Fruit fly (Drosophila melanogaster) whole organism, prepupa: ENCODE results near the gene net.

Experiments
- CG34406 ChIP-seq: fragments of 200-800 bp; sonication (Bioruptor generic); optimal IDR thresholded peaks from 3 replicates; lab custom pipeline; 2016; ENCODE audit warnings: missing biosample characterization, missing genetic modification characterization
- Eip93F ChIP-seq: fragments of 200-800 bp; sonication (Bioruptor generic); optimal IDR thresholded peaks from 2 replicates; lab custom pipeline; 2016; ENCODE audit warnings: missing biosample characterization, mild to moderate bottlenecking, missing genetic modification characterization
- svp ChIP-seq: fragments of 200-800 bp; sonication (Bioruptor generic); peaks from one replicate; lab custom pipeline; 2016; ENCODE audit warnings: missing biosample characterization, missing genetic modification characterization

DNA sequence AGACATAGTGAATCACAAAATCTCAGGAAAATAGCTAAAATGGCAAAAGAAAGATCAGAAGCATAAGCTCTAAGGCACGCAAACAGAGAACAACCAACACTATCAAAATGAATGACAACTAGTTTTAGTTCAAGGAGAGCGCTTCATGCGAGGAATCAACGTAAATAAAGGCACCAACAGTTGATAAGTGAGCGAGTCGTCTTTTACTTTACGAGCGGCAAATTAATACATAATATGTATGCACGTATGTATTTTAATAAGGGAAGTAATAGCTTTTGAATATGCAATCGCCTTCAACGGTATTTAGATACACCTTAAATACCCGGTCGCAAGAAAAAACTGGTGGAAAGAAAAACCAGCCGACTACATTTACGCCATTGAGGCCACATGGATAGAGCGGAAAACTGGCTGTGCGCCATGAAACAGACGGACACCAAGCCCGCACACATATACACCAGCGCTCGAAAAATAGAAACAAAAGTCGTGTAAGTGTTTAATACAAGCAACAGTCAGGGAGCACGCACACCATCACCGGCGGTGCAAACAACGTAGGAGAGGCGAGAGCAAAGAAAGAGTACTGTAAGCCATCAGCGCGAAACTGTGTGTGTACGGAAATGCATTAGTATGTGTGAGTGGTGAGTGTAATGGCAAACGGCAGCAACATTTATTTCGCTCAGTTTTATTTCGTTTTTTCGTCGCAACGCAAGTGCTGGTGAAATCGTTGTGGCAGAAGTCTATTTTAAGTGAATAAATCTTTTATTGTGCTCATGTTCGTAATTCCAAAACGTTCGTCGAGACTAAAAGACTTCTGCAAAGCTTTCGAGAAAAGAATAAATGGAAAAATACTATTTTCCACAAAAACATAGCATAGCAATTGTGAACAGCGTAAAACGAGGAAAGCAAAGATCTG lies 20.6 kb downstream of the net start, which contains the start of gene dbr:
- TF ChIP-seq Eip93F (GFP tag; lab: Kevin White, UChicago) (no peak), svp (GFP tag; lab: Kevin White, UChicago) (no peak), CG34406 (GFP tag; lab: Kevin White, UChicago) (peak; percentile 29)
